Worm (Caenorhabditis elegans): ENCODE results near the gene H03G16.6.

The H03G16.6 gene

ce11 chrX:15040552-15041080, 11.9 kb upstream of the H03G16.6 start, which contains the start of gene C18B12.4:
TSS of gene C18B12.4 (minus strand) at chrX:15040602.
- no peak for TF ChIP-seq unc-62 (GFP tag; optimal IDR thresholded peaks at IDR 0.05)

- TF ChIP-seq unc-62 (GFP tag; optimal IDR thresholded peaks at IDR 0.05) = no peak
These were observed 11.1 kb upstream of the H03G16.6 start for ce11 chrX:15041340-15041739.

- TF ChIP-seq unc-62 (GFP tag; optimal IDR thresholded peaks at IDR 0.05) = no peak
These were observed 9.9 kb upstream of the H03G16.6 start for ce11 chrX:15042549-15042948.

- no peak for TF ChIP-seq unc-62 (GFP tag; optimal IDR thresholded peaks at IDR 0.05)
These were observed 7.1 kb upstream of the H03G16.6 start for ce11 chrX:15045401-15045800.

- no peak for TF ChIP-seq unc-62 (GFP tag; optimal IDR thresholded peaks at IDR 0.05)
These were observed 4.9 kb upstream of the H03G16.6 start for ce11 chrX:15047541-15047940.

ce11 chrX:15050006-15050405, 2.5 kb upstream of the H03G16.6 start:
- TF ChIP-seq unc-62 (GFP tag; optimal IDR thresholded peaks at IDR 0.05) = no peak

- TF ChIP-seq unc-62 (GFP tag; optimal IDR thresholded peaks at IDR 0.05) = no peak
These were observed 893 bp downstream of the H03G16.6 start, which contains the start of gene H03G16.1 for ce11 chrX:15053223-15053933. TSS of gene H03G16.1 (plus strand) at chrX:15053883.

- no peak for TF ChIP-seq unc-62 (GFP tag; optimal IDR thresholded peaks at IDR 0.05)
These were observed 3.4 kb downstream of the H03G16.6 start, which contains the start of gene H03G16.7 for ce11 chrX:15055914-15056313. TSS of gene H03G16.7 (minus strand) at chrX:15056014.

ce11 chrX:15056737-15057136, 4.3 kb downstream of the H03G16.6 start, which contains the start of gene H03G16.5:
TSS of gene H03G16.5 (minus strand) at chrX:15056837.
- no peak for TF ChIP-seq unc-62 (GFP tag; optimal IDR thresholded peaks at IDR 0.05)

ce11 chrX:15057900-15058299, 5.4 kb downstream of the H03G16.6 start:
- no peak for TF ChIP-seq unc-62 (GFP tag; optimal IDR thresholded peaks at IDR 0.05)

- no peak for TF ChIP-seq unc-62 (GFP tag; optimal IDR thresholded peaks at IDR 0.05)
These were observed 7.8 kb downstream of the H03G16.6 start, which contains the start of gene fbxa-96 for ce11 chrX:15060303-15060702. TSS of gene fbxa-96 (minus strand) at chrX:15060403.

ce11 chrX:15069242-15069641, 16.8 kb downstream of the H03G16.6 start, which contains the start of gene mam-6:
TSS of gene mam-6 (minus strand) at chrX:15069342.
- no peak for TF ChIP-seq unc-62 (GFP tag; optimal IDR thresholded peaks at IDR 0.05)

ce11 chrX:15070137-15070536, 17.7 kb downstream of the H03G16.6 start:
- no peak for TF ChIP-seq unc-62 (GFP tag; optimal IDR thresholded peaks at IDR 0.05)

- no peak for TF ChIP-seq unc-62 (GFP tag; optimal IDR thresholded peaks at IDR 0.05)
These were observed 20.4 kb downstream of the H03G16.6 start for ce11 chrX:15072877-15073276.

ce11 chrX:15073479-15073878, 21.0 kb downstream of the H03G16.6 start:
- no peak for TF ChIP-seq unc-62 (GFP tag; optimal IDR thresholded peaks at IDR 0.05)

- no peak for TF ChIP-seq unc-62 (GFP tag; optimal IDR thresholded peaks at IDR 0.05)
These were observed 22.7 kb downstream of the H03G16.6 start for ce11 chrX:15075170-15075569.

- no peak for TF ChIP-seq unc-62 (GFP tag; optimal IDR thresholded peaks at IDR 0.05)
These were observed 23.6 kb downstream of the H03G16.6 start, which contains the start of the genes H40L08.3 and H40L08.9 for ce11 chrX:15076042-15076565. TSS of gene H40L08.3 (minus strand) at chrX:15076092. TSS of gene H40L08.9 (minus strand) at chrX:15076480.

Measured in whole organism, dauer.